Worm (Caenorhabditis elegans) whole organism, L4/young adult: ENCODE measurements around the gene cdd-2.

Experiments
- W03F9.2 ChIP-seq: fragments of 150-350 bp; optimal IDR thresholded peaks from 2 replicates; lab custom pipeline; 2014; ENCODE audit warnings: missing biosample characterization, missing genetic modification characterization
- dao-5 ChIP-seq: sonication (generic microtip); optimal IDR thresholded peaks from 2 replicates; lab custom pipeline; 2016; ENCODE audit warnings: missing genotype, missing genetic modification characterization, moderate library complexity, missing compliant biosample characterization
- him-1 ChIP-seq: sonication (generic microtip); optimal IDR thresholded peaks from 2 replicates; lab custom pipeline; 2016; ENCODE audit warnings: missing genotype, missing genetic modification reagents, missing genetic modification characterization, missing compliant biosample characterization

- TF ChIP-seq dao-5 (tag; lab: Kevin White, UChicago) (no peak), him-1 (tag; lab: Kevin White, UChicago) (no peak), W03F9.2 (no peak)
These were observed 49.9 kb downstream of the cdd-2 start, which contains the start of gene egas-4 for ce11 chrIV:7497750-7498149.
